Worm (Caenorhabditis elegans): ENCODE data around the gene ZK354.9.
"Not testable (repeated sequence)": the region's sequence is repeated elsewhere in the genome, so short reads cannot be mapped to it uniquely, and the experiment has no call there.

The ZK354.9 gene

ce11 chrIV:5318835-5319303, 10.9 kb upstream of the ZK354.9 start, which contains the start of gene slc-46A:
Gene slc-46A (plus strand): TSS chrIV:5319253.
- no peak for TF ChIP-seq pha-4 (tag; optimal IDR thresholded peaks at IDR 0.05)
- TF ChIP-seq ahr-1 (tag; optimal IDR thresholded peaks at IDR 0.05): no peak
- no peak for TF ChIP-seq unc-3 (GFP tag; conservative IDR thresholded peaks at IDR 0.05)
- no peak for TF ChIP-seq unc-3 (tag; optimal IDR thresholded peaks at IDR 0.05)
- no peak for TF ChIP-seq odd-2 (tag; optimal IDR thresholded peaks at IDR 0.05)
- no peak for TF ChIP-seq hlh-6 (tag; optimal IDR thresholded peaks at IDR 0.05)
- TF ChIP-seq ceh-9 (tag; optimal IDR thresholded peaks at IDR 0.05): no peak
- TF ChIP-seq lim-6 (tag; optimal IDR thresholded peaks at IDR 0.05): no peak
- no peak for TF ChIP-seq unc-42 (tag; optimal IDR thresholded peaks at IDR 0.05)

ce11 chrIV:5317106-5317505, 9.2 kb upstream of the ZK354.9 start:
- TF ChIP-seq ceh-19 (GFP tag; optimal IDR thresholded peaks at IDR 0.05) (no peak), fkh-6 (tag; optimal IDR thresholded peaks at IDR 0.05) (no peak), fkh-10 (GFP tag; optimal IDR thresholded peaks at IDR 0.05) (no peak), ahr-1 (tag; optimal IDR thresholded peaks at IDR 0.05) (no peak), nhr-11 (tag; optimal IDR thresholded peaks at IDR 0.05) (no peak), unc-42 (tag; optimal IDR thresholded peaks at IDR 0.05) (no peak), lin-11 (tag; optimal IDR thresholded peaks at IDR 0.05) (no peak), F13H6.1 (tag; optimal IDR thresholded peaks at IDR 0.05) (no peak), che-1 (tag; optimal IDR thresholded peaks at IDR 0.05) (no peak), lim-6 (tag; optimal IDR thresholded peaks at IDR 0.05) (no peak), ceh-34 (tag; optimal IDR thresholded peaks at IDR 0.05) (no peak), pros-1 (tag; optimal IDR thresholded peaks at IDR 0.05) (no peak), tbx-2 (tag; optimal IDR thresholded peaks at IDR 0.05) (no peak), ref-2 (tag; optimal IDR thresholded peaks at IDR 0.05) (no peak), elt-2 (tag; optimal IDR thresholded peaks at IDR 0.05) (no peak), tbx-7 (tag; optimal IDR thresholded peaks at IDR 0.05) (no peak), zip-5 (tag; optimal IDR thresholded peaks at IDR 0.05) (no peak), ttx-3 (tag; optimal IDR thresholded peaks at IDR 0.05) (no peak), hlh-15 (tag; optimal IDR thresholded peaks at IDR 0.05) (no peak)

- not testable (repeated sequence) for TF ChIP-seq hlh-15 (tag; optimal IDR thresholded peaks at IDR 0.05); unc-55 (GFP tag; optimal IDR thresholded peaks at IDR 0.05); nfya-1 (tag; optimal IDR thresholded peaks at IDR 0.05)
Measured at ce11 chrIV:5316223-5316622, 8.3 kb upstream of the ZK354.9 start, which contains the start of gene msp-65. Gene msp-65 (plus strand): TSS chrIV:5316523.

DNA sequence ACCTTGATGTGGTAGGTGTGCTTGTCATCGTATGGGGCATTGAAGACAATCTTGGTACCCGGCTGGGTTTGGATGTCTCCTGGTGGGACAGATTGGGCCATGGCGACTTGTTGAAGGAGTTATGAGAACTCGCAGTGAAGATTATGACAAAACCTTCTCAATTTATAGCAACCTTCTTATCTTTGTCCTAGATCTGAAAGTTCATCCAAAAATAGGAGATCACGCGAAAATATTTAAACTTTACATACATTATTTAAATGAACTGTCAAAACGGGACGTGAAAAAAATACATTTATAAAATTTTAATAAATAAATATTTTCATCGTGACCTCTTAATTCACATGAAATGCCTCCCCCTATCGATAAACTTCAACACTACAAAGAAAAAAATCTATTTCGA, 5.1 kb upstream of the ZK354.9 start, which contains the start of the genes msp-59 and ZK354.2:
msp-59 (minus strand) TSS at position 101 of the 400 bp plus-strand sequence.
ZK354.2 (plus strand) TSS at position 395 of the 400 bp plus-strand sequence.
- TF ChIP-seq unc-3 (GFP tag; conservative IDR thresholded peaks at IDR 0.05); unc-3 (tag; optimal IDR thresholded peaks at IDR 0.05); C38D4.7 (GFP tag; optimal IDR thresholded peaks at IDR 0.05); tbx-2 (tag; optimal IDR thresholded peaks at IDR 0.05): not testable (repeated sequence)

- TF ChIP-seq ztf-16 (tag; optimal IDR thresholded peaks at IDR 0.05) (no peak), pax-1 (tag; optimal IDR thresholded peaks at IDR 0.05) (no peak), C38D4.7 (GFP tag; optimal IDR thresholded peaks at IDR 0.05) (no peak), ceh-2 (tag; optimal IDR thresholded peaks at IDR 0.05) (no peak), ceh-6 (GFP tag; optimal IDR thresholded peaks at IDR 0.05) (no peak), fkh-10 (GFP tag; optimal IDR thresholded peaks at IDR 0.05) (no peak), hlh-6 (tag; optimal IDR thresholded peaks at IDR 0.05) (no peak)
Measured at ce11 chrIV:5309742-5310141, 1.8 kb upstream of the ZK354.9 start, which contains the start of gene ZK354.3. Gene ZK354.3 (plus strand): TSS chrIV:5310042.

- TF ChIP-seq fax-1 (tag; optimal IDR thresholded peaks at IDR 0.05) (no peak), Y22D7AL.16 (tag; optimal IDR thresholded peaks at IDR 0.05) (no peak), ceh-14 (tag; optimal IDR thresholded peaks at IDR 0.05) (no peak), ceh-30 (tag; optimal IDR thresholded peaks at IDR 0.05) (no peak), fkh-10 (GFP tag; optimal IDR thresholded peaks at IDR 0.05) (no peak), C38D4.7 (GFP tag; optimal IDR thresholded peaks at IDR 0.05) (no peak), ceh-31 (tag; optimal IDR thresholded peaks at IDR 0.05) (no peak), unc-86 (tag; optimal IDR thresholded peaks at IDR 0.05) (no peak), F13H6.1 (tag; optimal IDR thresholded peaks at IDR 0.05) (no peak), hlh-13 (GFP tag; optimal IDR thresholded peaks at IDR 0.05) (no peak), fkh-6 (tag; optimal IDR thresholded peaks at IDR 0.05) (no peak), sdc-2 (tag; optimal IDR thresholded peaks at IDR 0.05) (no peak), dmd-4 (tag; optimal IDR thresholded peaks at IDR 0.05; ENCODE audit: borderline replicate concordance) (no peak), madf-2 (tag; optimal IDR thresholded peaks at IDR 0.05) (no peak), ets-4 (tag; optimal IDR thresholded peaks at IDR 0.05) (no peak), ahr-1 (tag; optimal IDR thresholded peaks at IDR 0.05) (no peak)
Measured at ce11 chrIV:5306040-5306439, 1.9 kb downstream of the ZK354.9 start, which contains the start of gene ZK354.8. Gene ZK354.8 (minus strand): TSS chrIV:5306140.
